Fruit fly (Drosophila melanogaster): ENCODE measurements around the gene unc-13-4A.

The unc-13-4A gene

dm6 chr3L:7234212-7234611 lies 78.5 kb downstream of the unc-13-4A start, which contains the start of gene CG14826:
Gene CG14826 (plus strand): TSS chr3L:7234512.
- no peak for TF ChIP-seq noc (tag; optimal IDR thresholded peaks at IDR 0.05)
